Worm (Caenorhabditis elegans) whole organism, L2 larva: ENCODE measurements around the gene F45E10.2.

Experiments
- F13H6.1 ChIP-seq: sonication (generic microtip); optimal IDR thresholded peaks from 2 replicates; lab custom pipeline; 2016; ENCODE audit warnings: missing genetic modification characterization, missing compliant biosample characterization
- R02D3.7 ChIP-seq: fragments of 150-350 bp; optimal IDR thresholded peaks from 2 replicates; lab custom pipeline; 2014; ENCODE audit warnings: missing biosample characterization, missing genetic modification characterization
- Y55F3AM.14 ChIP-seq: fragments of 200-800 bp; sonication (Bioruptor generic); optimal IDR thresholded peaks from 2 replicates; lab custom pipeline; 2018; ENCODE audit warnings: mild to moderate bottlenecking, missing genetic modification characterization, missing compliant biosample characterization
- ZK546.5 ChIP-seq: sonication (generic microtip); optimal IDR thresholded peaks from 2 replicates; lab custom pipeline; 2017; ENCODE audit warnings: missing biosample characterization, missing genetic modification characterization
- alr-1 ChIP-seq: fragments of 150-350 bp; optimal IDR thresholded peaks from 2 replicates; lab custom pipeline; 2014; ENCODE audit warnings: missing biosample characterization, missing genetic modification characterization
- aly-2 ChIP-seq: fragments of 150-350 bp; optimal IDR thresholded peaks from 2 replicates; lab custom pipeline; 2014; ENCODE audit warnings: missing biosample characterization, missing genetic modification characterization
- ceh-16 ChIP-seq: fragments of 150-350 bp; optimal IDR thresholded peaks from 2 replicates; lab custom pipeline; 2014; ENCODE audit warnings: missing biosample characterization, missing genetic modification characterization
- crh-2 ChIP-seq: sonication (generic microtip); optimal IDR thresholded peaks from 2 replicates; lab custom pipeline; 2017; ENCODE audit warnings: missing biosample characterization, missing genetic modification characterization
- dmd-4 ChIP-seq: sonication (generic microtip); optimal IDR thresholded peaks from 2 replicates; lab custom pipeline; 2017; ENCODE audit warnings: missing biosample characterization, missing genetic modification characterization
- egl-27 ChIP-seq: sonication (generic microtip); optimal IDR thresholded peaks from 3 replicates; lab custom pipeline; 2017; ENCODE audit warnings: missing biosample characterization, missing genetic modification reagents, missing genetic modification characterization
- elt-3 ChIP-seq: sonication (generic microtip); optimal IDR thresholded peaks from 2 replicates; lab custom pipeline; 2017; ENCODE audit warnings: missing biosample characterization, missing genetic modification characterization
- gmeb-1 ChIP-seq: fragments of 150-350 bp; optimal IDR thresholded peaks from 2 replicates; lab custom pipeline; 2014; ENCODE audit warnings: missing biosample characterization, missing genetic modification characterization
- lin-11 ChIP-seq: fragments of 150-350 bp; sonication (generic microtip); optimal IDR thresholded peaks from 2 replicates; lab custom pipeline; 2014; ENCODE audit warnings: missing biosample characterization, missing genetic modification characterization, inconsistent platforms, mixed read lengths
- lin-13 ChIP-seq: fragments of 150-350 bp; optimal IDR thresholded peaks from 2 replicates; lab custom pipeline; 2014; ENCODE audit warnings: missing biosample characterization, missing genetic modification reagents, missing genetic modification characterization
- lin-39 ChIP-seq: fragments of 150-350 bp; optimal IDR thresholded peaks from 2 replicates; lab custom pipeline; 2014; ENCODE audit warnings: missing biosample characterization, missing genetic modification reagents, missing genetic modification characterization
- mab-5 ChIP-seq: fragments of 150-350 bp; optimal IDR thresholded peaks from 2 replicates; lab custom pipeline; 2014; ENCODE audit warnings: missing biosample characterization, missing genetic modification characterization
- mbf-1 ChIP-seq: sonication (generic microtip); optimal IDR thresholded peaks from 2 replicates; lab custom pipeline; 2017; ENCODE audit warnings: missing biosample characterization, missing genetic modification characterization
- mdl-1 ChIP-seq, 2 experiments: fragments of 150-350 bp in 1 of 2; sonication (generic microtip) in 1 of 2; optimal IDR thresholded peaks; 2 replicates each; lab custom pipeline; 2017; ENCODE audit warnings: missing biosample characterization in 2 of 2, missing genetic modification characterization in 2 of 2
- nhr-10 ChIP-seq: sonication (generic microtip); optimal IDR thresholded peaks from 2 replicates; lab custom pipeline; 2017; ENCODE audit warnings: missing biosample characterization, missing genetic modification characterization
- nhr-12 ChIP-seq: fragments of 150-350 bp; optimal IDR thresholded peaks from 2 replicates; lab custom pipeline; 2014; ENCODE audit warnings: missing biosample characterization, missing genetic modification characterization
- nhr-129 ChIP-seq: fragments of 150-350 bp; optimal IDR thresholded peaks from 2 replicates; lab custom pipeline; 2014; ENCODE audit warnings: missing biosample characterization, missing genetic modification characterization
- nhr-21 ChIP-seq: fragments of 150-350 bp; optimal IDR thresholded peaks from 2 replicates; lab custom pipeline; 2014; ENCODE audit warnings: missing biosample characterization, missing genetic modification characterization
- nhr-23 ChIP-seq: fragments of 150-350 bp; optimal IDR thresholded peaks from 2 replicates; lab custom pipeline; 2014; ENCODE audit warnings: missing biosample characterization, missing genetic modification reagents, missing genetic modification characterization
- nhr-6 ChIP-seq: fragments of 150-350 bp; optimal IDR thresholded peaks from 2 replicates; lab custom pipeline; 2014; ENCODE audit warnings: missing biosample characterization, missing genetic modification characterization
- nhr-77 ChIP-seq: fragments of 150-350 bp; optimal IDR thresholded peaks from 2 replicates; lab custom pipeline; 2014; ENCODE audit warnings: missing biosample characterization, missing genetic modification characterization
- peb-1 ChIP-seq: fragments of 150-350 bp; optimal IDR thresholded peaks from 2 replicates; lab custom pipeline; 2014; ENCODE audit warnings: missing biosample characterization, missing genetic modification characterization
- sem-4 ChIP-seq: fragments of 150-350 bp; optimal IDR thresholded peaks from 2 replicates; lab custom pipeline; 2014; ENCODE audit warnings: missing biosample characterization, missing genetic modification reagents, missing genetic modification characterization
- skn-1 ChIP-seq: sonication (generic microtip); optimal IDR thresholded peaks from 2 replicates; lab custom pipeline; 2017; ENCODE audit warnings: missing biosample characterization, missing genetic modification characterization
- sma-3 ChIP-seq: sonication (generic microtip); optimal IDR thresholded peaks from 2 replicates; lab custom pipeline; 2016; ENCODE audit warnings: missing genetic modification reagents, missing genetic modification characterization, missing compliant biosample characterization
- sma-9 ChIP-seq, 2 experiments: fragments of 150-350 bp in 1 of 2; sonication (generic microtip) in 1 of 2; optimal IDR thresholded peaks; 2 replicates each; lab custom pipeline; 2014 to 2016; ENCODE audit warnings: missing genetic modification characterization in 2 of 2, mild to moderate bottlenecking in 1 of 2, missing biosample characterization in 1 of 2, missing compliant biosample characterization in 1 of 2, missing genetic modification reagents in 1 of 2, moderate library complexity in 1 of 2
- unc-39 ChIP-seq: fragments of 150-350 bp; optimal IDR thresholded peaks from 2 replicates; lab custom pipeline; 2014; ENCODE audit warnings: missing biosample characterization, missing genetic modification characterization
- unc-55 ChIP-seq: fragments of 150-350 bp; sonication (generic microtip); optimal IDR thresholded peaks from 3 replicates; lab custom pipeline; 2014; ENCODE audit warnings: missing biosample characterization, missing genetic modification reagents, missing genetic modification characterization
- unc-62 ChIP-seq: fragments of 150-350 bp; optimal IDR thresholded peaks from 2 replicates; lab custom pipeline; 2014; ENCODE audit warnings: missing biosample characterization, missing genetic modification reagents, missing genetic modification characterization
- ztf-1 ChIP-seq: fragments of 200-800 bp; sonication (Bioruptor generic); conservative IDR thresholded peaks from 2 replicates; pipeline ENCODE4 v1.3.6; 2022; ENCODE audit warnings: missing genetic modification characterization, missing compliant biosample characterization
- ztf-11 ChIP-seq: sonication (generic microtip); optimal IDR thresholded peaks from 2 replicates; lab custom pipeline; 2017; ENCODE audit warnings: missing biosample characterization, missing genetic modification characterization
- ztf-4 ChIP-seq: fragments of 150-350 bp; optimal IDR thresholded peaks from 2 replicates; lab custom pipeline; 2014; ENCODE audit warnings: missing biosample characterization, missing genetic modification characterization

The F45E10.2 gene

DNA sequence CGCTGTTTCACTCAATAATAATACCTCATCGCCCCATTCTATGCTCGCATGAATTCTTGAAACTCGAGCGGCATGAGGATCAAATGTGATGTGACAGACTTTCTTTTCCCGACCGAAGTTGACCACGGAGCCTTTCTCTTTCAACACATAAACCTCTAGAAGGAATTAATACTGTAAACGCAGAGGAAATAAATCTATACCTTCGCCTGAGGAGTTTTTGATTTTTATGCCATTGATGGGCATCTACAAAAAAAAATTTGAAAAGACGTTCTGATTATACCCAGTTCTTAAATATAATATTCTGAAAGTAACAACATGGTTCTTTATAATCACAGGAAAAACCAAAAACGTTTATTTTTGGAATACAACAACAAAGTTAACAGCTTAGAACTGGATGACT, 41.1 kb upstream of the F45E10.2 start, which contains the start of gene nbs-1:
Gene nbs-1 (minus strand): TSS at position 246 of the 400 bp plus-strand sequence.
- TF ChIP-seq nhr-77 (tag; lab: Kevin White, UChicago) (no peak), Y55F3AM.14 (GFP tag; lab: Kevin White, UChicago) (no peak), ceh-16 (tag; lab: Kevin White, UChicago) (no peak), lin-39 (tag; lab: Kevin White, UChicago) (no peak), lin-13 (no peak), skn-1 (tag; lab: Kevin White, UChicago) (no peak), mdl-1 (tag; optimal IDR thresholded peaks at IDR 0.05; lab: Kevin White, UChicago) (no peak), sma-3 (GFP tag; lab: Kevin White, UChicago) (no peak), sma-9 (GFP tag; optimal IDR thresholded peaks at IDR 0.05; lab: Kevin White, UChicago) (no peak), sma-9 (tag; optimal IDR thresholded peaks at IDR 0.05; lab: Kevin White, UChicago) (no peak), crh-2 (tag; lab: Kevin White, UChicago) (no peak), nhr-23 (no peak), unc-55 (no peak), nhr-6 (no peak), F13H6.1 (tag; lab: Kevin White, UChicago) (no peak), sem-4 (no peak), egl-27 (tag; lab: Kevin White, UChicago) (no peak), nhr-129 (no peak)
- TF ChIP-seq, all 48 proteins: peak for 0

DNA sequence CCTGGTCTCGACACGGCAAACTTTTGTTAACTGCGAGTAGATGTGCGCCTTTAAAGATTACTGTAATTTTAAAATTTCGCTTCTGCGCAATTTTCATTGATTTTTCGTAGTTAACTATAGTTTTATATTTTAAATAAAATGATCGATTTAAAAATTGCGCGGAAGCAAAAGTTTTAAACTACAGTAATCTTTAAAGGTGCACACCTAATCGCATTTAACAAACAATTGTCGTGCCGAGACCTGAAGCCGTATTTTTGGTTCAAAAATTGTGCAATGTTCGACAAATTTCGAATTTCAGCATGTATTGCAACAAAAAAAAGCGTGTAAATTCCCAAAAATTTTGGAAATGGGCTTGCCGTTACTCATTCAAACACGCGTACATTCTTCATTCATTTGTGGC, 39.3 kb upstream of the F45E10.2 start:
- TF ChIP-seq Y55F3AM.14 (GFP tag; lab: Kevin White, UChicago) (no peak), sem-4 (no peak), nhr-10 (tag; lab: Kevin White, UChicago) (no peak), lin-13 (no peak), gmeb-1 (tag; lab: Kevin White, UChicago) (no peak), ztf-1 (GFP tag; lab: Robert Waterston, UW) (no peak), lin-39 (tag; lab: Kevin White, UChicago) (no peak), peb-1 (tag; lab: Kevin White, UChicago) (no peak), ztf-4 (tag; lab: Kevin White, UChicago) (no peak), unc-39 (tag; lab: Kevin White, UChicago) (no peak), mbf-1 (tag; lab: Kevin White, UChicago) (no peak), nhr-21 (tag; lab: Kevin White, UChicago) (no peak)
- TF ChIP-seq, all 48 proteins: peak for 0

DNA sequence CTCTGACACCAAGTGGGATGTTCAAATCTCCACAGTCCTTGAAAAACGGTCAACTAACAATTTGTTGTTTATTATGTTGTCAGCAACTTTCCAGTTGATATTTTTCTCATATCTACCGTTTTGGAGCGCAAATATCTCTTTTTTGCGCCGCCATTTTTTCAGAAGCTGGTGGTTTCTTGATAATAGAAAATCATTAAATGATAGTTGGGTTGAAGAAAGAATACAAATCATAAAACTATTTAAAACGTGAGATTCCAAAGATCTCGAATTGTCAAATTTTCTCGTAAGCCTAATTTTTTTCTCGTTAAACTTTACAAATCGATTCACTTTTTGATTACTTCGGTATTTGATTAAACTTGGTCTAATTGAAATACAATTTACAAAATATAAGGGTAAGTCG, 37.3 kb upstream of the F45E10.2 start, which contains the start of gene rpl-42:
Gene rpl-42 (plus strand): TSS at position 301 of the 400 bp plus-strand sequence.
- TF ChIP-seq nhr-77 (tag; lab: Kevin White, UChicago) (no peak), mbf-1 (tag; lab: Kevin White, UChicago) (no peak), elt-3 (tag; lab: Kevin White, UChicago) (no peak), sem-4 (no peak), ztf-11 (tag; lab: Kevin White, UChicago) (no peak), unc-39 (tag; lab: Kevin White, UChicago) (no peak), nhr-10 (tag; lab: Kevin White, UChicago) (no peak), alr-1 (no peak), lin-11 (tag; lab: Kevin White, UChicago) (no peak)
- TF ChIP-seq, all 48 proteins: peak for 0

DNA sequence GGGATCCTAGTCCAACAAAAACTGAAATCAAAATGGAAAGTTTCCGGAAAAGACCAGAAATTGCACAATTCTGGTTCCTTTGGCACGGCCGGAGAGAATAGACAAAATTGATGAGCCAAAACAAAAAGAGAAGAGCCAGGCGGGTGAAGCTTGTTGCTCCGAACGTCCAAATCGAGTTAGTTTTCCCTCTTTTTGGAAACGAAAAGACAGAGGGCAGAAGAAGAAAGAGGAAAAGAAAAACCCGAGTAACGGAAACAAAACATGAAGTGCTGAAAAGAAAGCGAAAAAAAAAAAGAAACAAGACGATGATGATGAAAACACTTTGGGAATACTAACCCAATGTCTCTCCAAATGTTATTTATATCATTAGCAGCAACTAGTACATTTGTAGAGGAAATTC, 36.5 kb upstream of the F45E10.2 start:
- TF ChIP-seq F13H6.1 (tag; lab: Kevin White, UChicago), result no peak
- no peak for TF ChIP-seq mab-5 (tag; lab: Kevin White, UChicago)
- TF ChIP-seq sma-9 (GFP tag; optimal IDR thresholded peaks at IDR 0.05; lab: Kevin White, UChicago), result no peak
- TF ChIP-seq sma-9 (tag; optimal IDR thresholded peaks at IDR 0.05; lab: Kevin White, UChicago), result no peak
- no peak for TF ChIP-seq ztf-1 (GFP tag; lab: Robert Waterston, UW)
- TF ChIP-seq lin-39 (tag; lab: Kevin White, UChicago), result no peak
- TF ChIP-seq nhr-12 (tag; lab: Kevin White, UChicago), result no peak
- no peak for TF ChIP-seq R02D3.7 (tag; lab: Kevin White, UChicago)
- TF ChIP-seq sem-4, result no peak
- TF ChIP-seq lin-13, result no peak
- no peak for TF ChIP-seq peb-1 (tag; lab: Kevin White, UChicago)
- TF ChIP-seq gmeb-1 (tag; lab: Kevin White, UChicago), result no peak
- no peak for TF ChIP-seq ZK546.5 (tag; lab: Kevin White, UChicago)
- TF ChIP-seq nhr-23, result no peak

ce11 chrII:11089356-11089755, 34.2 kb upstream of the F45E10.2 start, which contains the start of gene unc-53:
TSS of gene unc-53 (minus strand) at chrII:11089456.
- TF ChIP-seq unc-62 (no peak), nhr-129 (no peak), aly-2 (no peak), R02D3.7 (tag; lab: Kevin White, UChicago) (no peak), dmd-4 (tag; lab: Kevin White, UChicago) (no peak)
